Fruit fly (Drosophila melanogaster) ovary, adult (tissue): ENCODE data around the gene RtcB.

ENCODE experiments used
- CG17801 ChIP-seq: fragments of 200-800 bp; optimal IDR thresholded peaks from 2 replicates; lab custom pipeline; 2019; ENCODE audit warnings: missing biosample characterization, mild to moderate bottlenecking, missing genetic modification characterization, moderate library complexity; ENCODE audit not compliant: partially characterized antibody

Gene RtcB

dm6 chr2L:19429731-19430130, 712 bp upstream of the RtcB start:
- no peak for TF ChIP-seq CG17801 (GFP tag; lab: Kevin White, UChicago)

- TF ChIP-seq CG17801 (GFP tag; lab: Kevin White, UChicago) = peak; percentile 65
These were observed 2.1 kb downstream of the RtcB start, which contains the start of gene Rab9 for dm6 chr2L:19432424-19433015. Rab9 (plus strand) TSS chr2L:19432574.

- TF ChIP-seq CG17801 (GFP tag; lab: Kevin White, UChicago) = peak; percentile 25
These were observed 2.8 kb downstream of the RtcB start for dm6 chr2L:19433292-19433691.

DNA sequence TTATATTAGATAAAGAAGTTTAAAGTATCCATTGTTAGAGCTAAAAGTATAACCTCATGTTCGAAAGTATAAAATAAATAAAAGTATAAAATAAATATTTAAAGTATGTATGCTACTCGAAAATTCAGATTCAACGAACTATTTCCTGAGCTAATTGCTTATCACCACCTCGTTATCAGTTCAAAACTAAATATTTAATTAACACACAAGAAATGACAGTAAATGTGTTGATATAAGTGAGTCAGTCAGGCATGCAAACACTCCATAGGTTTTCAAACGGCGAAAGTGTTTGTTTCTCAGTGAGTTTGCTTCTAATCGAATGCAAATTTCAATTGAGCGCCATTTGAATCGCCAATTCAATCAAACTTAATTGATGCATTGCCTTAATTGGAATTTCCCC, 3.8 kb downstream of the RtcB start:
- peak; percentile 12 for TF ChIP-seq CG17801 (GFP tag; lab: Kevin White, UChicago)

dm6 chr2L:19438685-19439597, 8.5 kb downstream of the RtcB start:
- TF ChIP-seq CG17801 (GFP tag; lab: Kevin White, UChicago) = no peak

DNA sequence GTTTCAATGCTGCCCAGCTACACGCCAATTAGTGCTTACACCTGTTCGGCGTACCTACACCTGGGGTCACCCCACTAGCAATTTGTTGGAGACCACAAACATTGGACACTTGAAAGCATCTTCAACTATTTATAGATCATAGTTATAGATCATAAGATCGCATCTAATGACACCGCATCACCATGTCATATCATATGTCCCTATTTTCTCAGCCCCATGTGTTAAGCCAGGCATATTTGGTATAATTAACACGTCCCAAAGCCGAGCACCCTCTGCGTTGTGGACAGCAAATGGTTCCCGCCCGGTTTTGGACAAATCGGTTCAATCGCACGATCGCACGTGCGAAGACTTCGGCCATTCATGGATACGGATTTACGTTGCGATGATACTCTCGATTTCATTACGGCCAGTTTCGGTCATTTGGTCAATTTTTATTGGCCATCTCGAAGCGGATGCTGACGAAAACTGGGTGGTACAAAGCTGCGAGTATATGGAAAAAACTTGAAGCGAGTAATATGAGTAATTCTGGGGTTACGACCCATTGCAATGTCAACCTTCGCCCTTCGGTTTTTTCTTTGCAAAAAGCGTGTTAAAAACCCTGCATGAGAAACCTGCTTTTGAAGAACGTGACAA, 9.3 kb downstream of the RtcB start:
- no peak for TF ChIP-seq CG17801 (GFP tag; lab: Kevin White, UChicago)

- no peak for TF ChIP-seq CG17801 (GFP tag; lab: Kevin White, UChicago)
These were observed 9.8 kb downstream of the RtcB start for dm6 chr2L:19440285-19440684.

dm6 chr2L:19440732-19441131, 10.3 kb downstream of the RtcB start:
- TF ChIP-seq CG17801 (GFP tag; lab: Kevin White, UChicago) = no peak

dm6 chr2L:19441339-19441738, 10.9 kb downstream of the RtcB start:
- TF ChIP-seq CG17801 (GFP tag; lab: Kevin White, UChicago) = no peak

- TF ChIP-seq CG17801 (GFP tag; lab: Kevin White, UChicago) = no peak
These were observed 11.3 kb downstream of the RtcB start, which contains the start of gene RanGAP for dm6 chr2L:19441791-19442190. RanGAP (plus strand) TSS chr2L:19441959.

dm6 chr2L:19442627-19443026, 12.2 kb downstream of the RtcB start, which contains the start of gene CG10237:
CG10237 (minus strand) TSS chr2L:19442727.
- no peak for TF ChIP-seq CG17801 (GFP tag; lab: Kevin White, UChicago)

dm6 chr2L:19444734-19445140, 14.3 kb downstream of the RtcB start, which contains the start of gene Hs2st:
Hs2st (minus strand) TSS chr2L:19444750.
- TF ChIP-seq CG17801 (GFP tag; lab: Kevin White, UChicago) = peak; percentile 89

DNA sequence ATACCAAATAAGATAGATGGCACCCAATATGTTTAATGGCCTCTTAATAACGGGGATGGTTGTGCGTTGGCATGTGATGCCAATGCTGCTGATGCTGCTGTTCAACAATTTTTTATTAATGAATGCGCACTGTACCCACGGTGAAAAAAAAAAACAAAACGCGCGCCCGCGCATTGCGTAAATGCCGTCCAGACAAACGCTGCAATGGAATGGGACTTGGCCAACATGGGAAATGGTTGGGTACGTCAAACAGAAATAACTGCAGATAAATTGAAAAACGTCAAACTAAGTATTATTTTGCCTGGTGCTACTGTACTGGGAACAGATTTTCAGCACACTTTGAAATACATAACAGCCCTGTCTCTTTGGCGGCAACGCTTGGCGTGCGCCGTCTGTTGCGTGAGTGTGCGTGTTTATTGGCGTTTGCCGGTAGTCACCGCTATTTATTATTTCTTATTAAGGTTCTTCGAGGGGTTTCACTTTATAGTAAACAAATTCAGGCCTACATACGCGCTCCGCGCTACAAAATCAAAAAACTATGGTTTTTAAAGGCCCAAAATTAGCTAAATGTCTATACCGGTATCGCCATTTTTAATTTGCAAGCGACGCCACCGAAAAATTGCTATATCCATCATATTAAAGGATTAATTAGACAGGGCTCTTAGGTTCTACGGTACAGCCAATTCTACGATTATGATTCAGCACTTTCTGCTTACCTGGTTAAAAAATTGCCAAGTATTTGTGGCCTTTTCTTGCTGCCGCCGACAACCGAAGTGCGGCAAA, 22.3 kb downstream of the RtcB start:
- no peak for TF ChIP-seq CG17801 (GFP tag; lab: Kevin White, UChicago)

- TF ChIP-seq CG17801 (GFP tag; lab: Kevin White, UChicago) = peak; percentile 3
These were observed 22.9 kb downstream of the RtcB start, which contains the start of gene Top2 for dm6 chr2L:19453381-19453780. Top2 (minus strand) TSS chr2L:19453490.
